Worm (Caenorhabditis elegans): ENCODE results near the gene cul-4.

DNA sequence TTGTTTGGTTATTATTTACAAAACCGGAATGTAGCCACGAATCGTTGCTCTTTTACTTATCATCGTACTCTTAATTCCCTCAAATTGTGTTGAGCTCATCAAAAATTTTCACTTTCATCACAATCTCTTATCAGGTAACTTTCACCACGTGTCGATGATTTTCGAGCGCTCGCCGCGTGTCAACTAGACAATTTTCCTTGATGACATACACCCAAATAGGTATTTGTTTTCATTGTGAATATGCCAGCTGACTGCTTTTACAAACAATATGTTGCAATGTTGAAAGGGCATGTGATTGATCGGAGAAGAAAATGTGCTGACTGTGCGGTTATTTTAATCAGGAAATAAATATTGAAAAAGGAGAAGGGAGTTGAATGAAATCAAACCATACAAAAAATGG, 37.2 kb upstream of the cul-4 start:
- no peak for TF ChIP-seq dmd-4 (tag; optimal IDR thresholded peaks at IDR 0.05; ENCODE audit: borderline replicate concordance)
- TF ChIP-seq ceh-45 (GFP tag; IDR thresholded peaks at IDR 0.05) = no peak
- TF ChIP-seq pqm-1 (tag; optimal IDR thresholded peaks at IDR 0.05) = no peak
- no peak for TF ChIP-seq pha-4 (tag; optimal IDR thresholded peaks at IDR 0.05)
- TF ChIP-seq fax-1 (tag; optimal IDR thresholded peaks at IDR 0.05) = no peak
- no peak for TF ChIP-seq nhr-232 (tag; optimal IDR thresholded peaks at IDR 0.05)
- no peak for TF ChIP-seq unc-55 (GFP tag; optimal IDR thresholded peaks at IDR 0.05)
